Worm (Caenorhabditis elegans) whole organism, late embryonic: ENCODE data around the gene acs-20.

ENCODE experiments used
- ama-1 ChIP-seq: fragments of 150-350 bp; optimal IDR thresholded peaks from 2 replicates; lab custom pipeline; 2014
- ceh-31 ChIP-seq: sonication (generic microtip); optimal IDR thresholded peaks from 2 replicates; lab custom pipeline; 2016; ENCODE audit warnings: missing genetic modification characterization, missing compliant biosample characterization
- elt-2 ChIP-seq: sonication (generic microtip); optimal IDR thresholded peaks from 2 replicates; lab custom pipeline; 2016; ENCODE audit warnings: missing genetic modification reagents, missing genetic modification characterization, missing compliant biosample characterization
- hlh-13 ChIP-seq: fragments of 200-800 bp; sonication (Bioruptor generic); optimal IDR thresholded peaks from 2 replicates; lab custom pipeline; 2018; ENCODE audit warnings: mild to moderate bottlenecking, missing genetic modification characterization, missing compliant biosample characterization

DNA sequence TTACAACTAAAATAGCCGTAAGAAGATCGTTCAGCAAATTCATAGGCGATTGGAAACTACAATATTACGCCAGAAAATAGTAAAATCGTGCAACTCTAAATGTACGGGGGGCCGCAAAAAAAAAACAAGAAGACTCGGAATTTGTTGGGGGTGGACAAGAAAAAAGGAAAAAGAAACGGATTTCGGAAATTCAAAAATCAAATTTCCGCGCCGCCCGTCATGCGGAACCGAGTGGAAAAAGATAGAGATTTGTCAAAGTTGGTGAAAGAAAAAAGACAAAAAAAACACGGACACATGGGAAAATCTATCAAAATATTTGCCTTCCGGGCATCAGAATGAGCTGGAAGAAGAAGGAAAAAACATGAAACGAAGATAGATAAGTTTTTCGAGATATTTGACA is 20.8 kb upstream of the acs-20 start:
- TF ChIP-seq ama-1 (lab: Kevin White, UChicago): no peak
- no peak for TF ChIP-seq elt-2 (tag; lab: Kevin White, UChicago)
- no peak for TF ChIP-seq ceh-31 (tag; lab: Kevin White, UChicago)
- no peak for TF ChIP-seq hlh-13
